Fruit fly (Drosophila melanogaster) whole organism, pupa: Measurements from ENCODE around the gene bnl.
A peak's percentile ranks its signal among the peaks of the same experiment; 100 is the strongest.

Experiments
- CG10348 ChIP-seq: fragments of 200-800 bp; sonication (Bioruptor generic); IDR thresholded peaks from 2 replicates; pipeline ENCODE4 v1.3.6; 2022; ENCODE audit warnings: missing biosample characterization, missing genetic modification characterization
- CG12605 ChIP-seq: fragments of 200-800 bp; sonication (Bioruptor generic); IDR thresholded peaks from 2 replicates; pipeline ENCODE4 v1.3.6; 2022; ENCODE audit warnings: missing biosample characterization, missing genetic modification characterization
- CG13204 ChIP-seq: fragments of 200-800 bp; sonication (Bioruptor generic); optimal IDR thresholded peaks from 2 replicates; lab custom pipeline; 2018; ENCODE audit warnings: missing biosample characterization, mild to moderate bottlenecking, missing genetic modification characterization, moderate library complexity
- CG14655 ChIP-seq: fragments of 200-800 bp; sonication (Bioruptor generic); optimal IDR thresholded peaks from 3 replicates; lab custom pipeline; 2017; ENCODE audit warnings: mild to moderate bottlenecking, missing biosample characterization, missing genetic modification reagents, missing genetic modification characterization
- CG15710 ChIP-seq: fragments of 200-800 bp; sonication (Bioruptor generic); optimal IDR thresholded peaks from 2 replicates; lab custom pipeline; 2018; ENCODE audit warnings: missing biosample characterization, mild to moderate bottlenecking, missing genetic modification characterization, moderate library complexity
- CG17806 ChIP-seq: fragments of 200-800 bp; sonication (Bioruptor generic); optimal IDR thresholded peaks from 2 replicates; lab custom pipeline; 2018; ENCODE audit warnings: missing biosample characterization, mild to moderate bottlenecking, missing genetic modification characterization, moderate library complexity
- CG32121 ChIP-seq: fragments of 200-800 bp; sonication (Bioruptor generic); IDR thresholded peaks from 2 replicates; pipeline ENCODE4 v1.3.6; 2022; ENCODE audit warnings: missing biosample characterization, missing genetic modification characterization
- CG34367 ChIP-seq: fragments of 200-800 bp; sonication (Bioruptor generic); optimal IDR thresholded peaks from 2 replicates; lab custom pipeline; 2018; ENCODE audit warnings: missing biosample characterization, mild to moderate bottlenecking, missing genetic modification characterization
- CG4496 ChIP-seq: fragments of 200-800 bp; sonication (Bioruptor generic); IDR thresholded peaks from 3 replicates; pipeline ENCODE4 v1.3.6; 2022; ENCODE audit warnings: missing biosample characterization, missing genetic modification characterization
- CG8159 ChIP-seq: fragments of 200-800 bp; sonication (Bioruptor generic); optimal IDR thresholded peaks from 3 replicates; lab custom pipeline; 2018; ENCODE audit warnings: missing biosample characterization, mild to moderate bottlenecking, missing genetic modification characterization, moderate library complexity
- CG8301 ChIP-seq: fragments of 200-800 bp; sonication (Bioruptor generic); optimal IDR thresholded peaks from 2 replicates; lab custom pipeline; 2018; ENCODE audit warnings: missing biosample characterization, mild to moderate bottlenecking, missing genetic modification characterization
- CG9948 ChIP-seq: fragments of 200-800 bp; sonication (Bioruptor generic); optimal IDR thresholded peaks from 2 replicates; lab custom pipeline; 2018; ENCODE audit warnings: missing biosample characterization, mild to moderate bottlenecking, missing genetic modification characterization, moderate library complexity
- D1 ChIP-seq: fragments of 200-800 bp; sonication (Bioruptor generic); optimal IDR thresholded peaks from 2 replicates; lab custom pipeline; 2018; ENCODE audit warnings: missing biosample characterization, mild to moderate bottlenecking, missing genetic modification characterization, moderate library complexity
- EcR ChIP-seq: fragments of 200-800 bp; sonication (Bioruptor generic); optimal IDR thresholded peaks from 3 replicates; lab custom pipeline; 2019; ENCODE audit warnings: missing biosample characterization, missing genetic modification characterization, mild to moderate bottlenecking, moderate library complexity, missing genetic modification reagents
- Ets98B ChIP-seq: fragments of 200-800 bp; sonication (Bioruptor generic); IDR thresholded peaks from 2 replicates; pipeline ENCODE4 v1.3.6; 2022; ENCODE audit warnings: missing biosample characterization, missing genetic modification characterization
- Pif1A ChIP-seq: fragments of 200-800 bp; sonication (Bioruptor generic); optimal IDR thresholded peaks from 3 replicates; lab custom pipeline; 2016; ENCODE audit warnings: missing biosample characterization, missing genetic modification characterization
- Pif1B ChIP-seq: fragments of 200-800 bp; sonication (Bioruptor generic); optimal IDR thresholded peaks from 3 replicates; lab custom pipeline; 2016; ENCODE audit warnings: missing biosample characterization, missing genetic modification characterization
- Snoo ChIP-seq: fragments of 200-800 bp; sonication (Bioruptor generic); optimal IDR thresholded peaks from 3 replicates; lab custom pipeline; 2017; ENCODE audit warnings: missing biosample characterization, mild to moderate bottlenecking, missing genetic modification characterization, inconsistent platforms
- fd96Ca ChIP-seq: fragments of 200-800 bp; sonication (Bioruptor generic); IDR thresholded peaks from 3 replicates; pipeline ENCODE4 v1.3.6; 2022; ENCODE audit warnings: missing biosample characterization, missing genetic modification characterization
- gl ChIP-seq: fragments of 200-800 bp; sonication (Bioruptor generic); optimal IDR thresholded peaks from 2 replicates; lab custom pipeline; 2018; ENCODE audit warnings: missing biosample characterization, mild to moderate bottlenecking, missing genetic modification characterization
- rn ChIP-seq: fragments of 200-800 bp; sonication (Bioruptor generic); IDR thresholded peaks from 2 replicates; pipeline ENCODE4 v1.3.6; 2022; ENCODE audit warnings: missing biosample characterization, missing genetic modification characterization

bnl gene

DNA sequence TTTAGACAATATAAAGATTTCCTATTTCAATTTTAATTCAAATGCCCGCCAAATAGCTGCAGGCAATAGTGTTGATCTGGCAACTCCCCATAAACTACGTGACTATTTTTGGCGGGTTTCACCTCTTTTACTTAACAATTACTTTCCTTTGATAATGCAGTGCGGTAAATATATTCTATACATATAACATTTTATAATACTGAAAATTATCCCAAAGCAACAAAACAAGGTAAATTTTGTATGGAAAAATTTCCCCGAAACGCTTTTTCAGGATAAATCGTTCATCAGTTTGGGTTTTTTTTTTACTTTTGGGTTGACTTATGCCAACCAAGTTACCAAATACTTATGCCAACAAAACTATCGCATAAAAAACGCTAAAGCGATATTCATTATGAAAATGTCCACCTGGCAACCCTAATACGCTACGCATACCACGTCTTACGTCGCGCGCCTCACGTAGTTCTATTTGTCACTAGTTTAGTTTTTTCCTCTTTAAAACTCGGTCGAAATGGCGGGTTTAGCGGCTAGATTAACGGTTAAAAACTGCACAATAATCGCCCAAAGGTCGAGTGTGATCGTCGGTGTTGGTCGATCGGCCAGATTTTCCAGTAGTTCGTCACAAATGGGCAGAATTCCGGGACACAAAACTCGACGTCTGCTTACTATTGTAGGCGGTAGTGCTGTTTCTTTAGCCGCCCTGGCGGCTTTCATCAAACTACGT, 10.4 kb upstream of the bnl start, which contains the start of gene MICU3:
Gene MICU3, plus strand, starts transcription at position 442 of the 721 bp plus-strand sequence.
- TF ChIP-seq CG17806 (tag; lab: Kevin White, UChicago), result no peak
- TF ChIP-seq D1 (tag; lab: Kevin White, UChicago), result peak; percentile 53
- TF ChIP-seq CG32121 (GFP tag; lab: Robert Waterston, UW), result 0 out of 2 replicates have a peak, but pooled peaks have one; percentile 29
- no peak for TF ChIP-seq EcR
- no peak for TF ChIP-seq CG34367
- no peak; the same call in 1 of the 2 replicates for TF ChIP-seq rn (GFP tag; lab: Robert Waterston, UW)
- TF ChIP-seq CG10348 (GFP tag; lab: Robert Waterston, UW), result no peak
- TF ChIP-seq Ets98B (GFP tag; lab: Robert Waterston, UW), result peak; percentile 51; the same call in 1 of the 2 replicates
- no peak for TF ChIP-seq CG8301 (tag; lab: Kevin White, UChicago)
- TF ChIP-seq fd96Ca, result peak; percentile 53; the same call in 2 of the 3 replicates
- peak; percentile 58; the same call in 2 of the 3 replicates for TF ChIP-seq CG4496 (GFP tag; lab: Robert Waterston, UW)
- no peak for TF ChIP-seq Pif1A (GFP tag; lab: Kevin White, UChicago)

DNA sequence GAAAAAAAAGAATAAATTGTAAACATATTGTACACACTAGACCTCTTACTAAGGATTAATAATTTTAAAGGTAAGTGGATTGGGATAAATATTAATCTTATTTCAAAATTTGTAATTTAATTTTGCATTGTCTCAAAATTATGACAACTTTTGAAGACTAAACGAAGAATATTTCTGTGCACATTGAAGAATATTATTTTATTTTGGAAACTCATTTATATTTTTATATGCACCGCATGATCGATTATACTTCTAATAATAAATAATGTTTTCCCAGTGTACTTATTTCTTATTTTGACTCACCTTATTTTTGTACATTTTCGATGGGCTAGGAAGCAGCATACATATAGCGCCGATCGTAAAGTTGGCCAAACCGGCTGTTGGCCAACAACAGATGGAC, 7.3 kb upstream of the bnl start:
- TF ChIP-seq CG34367 (no peak), CG32121 (GFP tag; lab: Robert Waterston, UW) (no peak), Pif1A (GFP tag; lab: Kevin White, UChicago) (no peak), EcR (no peak), Ets98B (GFP tag; lab: Robert Waterston, UW) (no peak), CG8159 (tag; lab: Kevin White, UChicago) (no peak), CG13204 (GFP tag; lab: Kevin White, UChicago) (no peak), rn (GFP tag; lab: Robert Waterston, UW) (no peak), CG4496 (GFP tag; lab: Robert Waterston, UW) (no peak), Pif1B (GFP tag; lab: Kevin White, UChicago) (no peak), CG17806 (tag; lab: Kevin White, UChicago) (no peak), CG15710 (tag; lab: Kevin White, UChicago) (no peak), CG9948 (tag; lab: Kevin White, UChicago) (no peak), gl (tag; lab: Kevin White, UChicago) (no peak), CG8301 (tag; lab: Kevin White, UChicago) (no peak), D1 (tag; lab: Kevin White, UChicago) (no peak)
- TF ChIP-seq, all 21 proteins: peak for 0

DNA sequence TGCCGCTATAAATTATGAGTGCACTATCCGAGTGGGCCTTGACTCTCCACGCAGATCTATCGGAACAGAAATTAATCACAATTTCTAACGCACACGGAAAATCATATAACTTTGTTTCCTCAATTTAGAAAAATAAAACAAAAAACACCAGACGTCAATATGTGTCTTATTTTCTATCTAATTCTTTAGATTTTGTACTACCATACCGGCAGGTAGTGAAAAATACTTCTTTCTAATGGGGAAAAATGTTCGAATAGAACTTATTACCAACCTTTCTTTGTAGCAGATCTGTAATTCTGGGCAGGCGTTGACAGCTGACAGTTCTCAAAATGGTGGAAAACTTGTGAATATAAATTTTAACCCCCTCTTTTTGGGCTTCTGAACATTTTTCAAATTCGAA, 3.9 kb upstream of the bnl start, which contains the start of gene CG31459:
Gene CG31459, plus strand, starts transcription at position 301 of the 400 bp plus-strand sequence.
- no peak for TF ChIP-seq EcR
- no peak for TF ChIP-seq Ets98B (GFP tag; lab: Robert Waterston, UW)
- TF ChIP-seq CG15710 (tag; lab: Kevin White, UChicago), result no peak
- TF ChIP-seq CG10348 (GFP tag; lab: Robert Waterston, UW), result no peak
- TF ChIP-seq CG4496 (GFP tag; lab: Robert Waterston, UW), result no peak
- no peak for TF ChIP-seq D1 (tag; lab: Kevin White, UChicago)
- no peak for TF ChIP-seq CG32121 (GFP tag; lab: Robert Waterston, UW)
- TF ChIP-seq fd96Ca, result no peak
- no peak for TF ChIP-seq CG14655
- no peak for TF ChIP-seq CG9948 (tag; lab: Kevin White, UChicago)
- no peak for TF ChIP-seq CG13204 (GFP tag; lab: Kevin White, UChicago)
- TF ChIP-seq CG8301 (tag; lab: Kevin White, UChicago), result no peak
- TF ChIP-seq Snoo (tag; lab: Kevin White, UChicago), result no peak
- no peak for TF ChIP-seq CG8159 (tag; lab: Kevin White, UChicago)
- no peak for TF ChIP-seq rn (GFP tag; lab: Robert Waterston, UW)
- no peak for TF ChIP-seq gl (tag; lab: Kevin White, UChicago)
- no peak for TF ChIP-seq CG17806 (tag; lab: Kevin White, UChicago)
- no peak for TF ChIP-seq CG12605

DNA sequence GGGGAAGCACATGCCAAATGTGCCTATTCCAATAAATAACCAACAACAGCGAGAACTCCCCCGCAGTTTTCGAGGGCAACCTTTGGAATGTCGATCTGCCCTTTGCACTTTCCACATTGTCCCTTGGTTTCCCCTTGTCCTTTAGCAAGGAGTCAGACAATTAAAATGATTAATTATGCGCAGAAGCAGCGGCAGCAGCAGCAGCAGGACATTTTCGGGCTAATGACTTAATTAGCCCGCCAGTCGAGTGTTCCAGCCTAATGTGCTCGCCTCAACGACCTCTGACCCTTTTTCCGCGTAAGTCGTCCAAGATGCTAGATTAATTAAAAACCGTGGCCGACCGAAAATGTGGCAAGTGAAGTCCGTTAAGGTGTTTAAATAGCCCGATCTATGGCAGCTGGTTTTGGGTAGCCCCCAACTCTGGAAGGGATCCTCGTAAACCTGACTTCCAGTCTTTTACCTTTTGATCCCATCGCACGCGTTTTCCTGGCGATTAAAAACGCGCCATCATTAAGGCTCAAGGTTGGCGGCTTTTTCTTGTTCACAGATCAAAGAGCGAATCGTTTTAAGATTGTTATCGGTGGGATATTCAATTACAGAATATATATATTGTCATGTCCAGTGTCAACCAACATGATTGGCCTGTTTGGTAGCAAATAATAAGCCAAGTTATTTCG, 2.4 kb upstream of the bnl start:
- no peak for TF ChIP-seq CG12605
- no peak for TF ChIP-seq CG8301 (tag; lab: Kevin White, UChicago)
- no peak for TF ChIP-seq EcR
- no peak for TF ChIP-seq CG34367
- TF ChIP-seq gl (tag; lab: Kevin White, UChicago), result no peak

DNA sequence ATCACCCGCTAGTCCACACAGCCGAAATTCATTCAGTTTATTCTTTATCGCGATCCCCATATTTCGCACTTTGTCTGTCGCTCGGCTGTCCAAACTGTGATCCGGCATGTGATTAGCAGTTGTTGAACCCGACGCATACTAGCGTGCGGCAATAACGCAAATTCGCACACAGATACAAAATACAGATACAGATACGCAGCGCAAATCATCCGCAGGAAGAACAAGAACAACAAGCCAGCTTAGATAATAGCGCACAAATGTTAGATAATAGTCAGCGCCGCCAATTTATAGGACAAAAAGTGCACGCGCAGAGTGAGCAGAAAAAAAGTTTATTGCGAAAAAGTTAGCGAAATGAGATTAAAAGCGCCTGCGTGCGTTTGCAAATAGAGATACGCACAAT, 1.6 kb downstream of the bnl start:
- TF ChIP-seq fd96Ca (no peak), Ets98B (GFP tag; lab: Robert Waterston, UW) (no peak), rn (GFP tag; lab: Robert Waterston, UW) (no peak), EcR (no peak), Pif1B (GFP tag; lab: Kevin White, UChicago) (no peak), CG15710 (tag; lab: Kevin White, UChicago) (no peak), CG10348 (GFP tag; lab: Robert Waterston, UW) (no peak), CG13204 (GFP tag; lab: Kevin White, UChicago) (no peak), CG8301 (tag; lab: Kevin White, UChicago) (no peak), CG9948 (tag; lab: Kevin White, UChicago) (no peak), D1 (tag; lab: Kevin White, UChicago) (no peak), CG8159 (tag; lab: Kevin White, UChicago) (no peak), gl (tag; lab: Kevin White, UChicago) (no peak), CG12605 (no peak), Pif1A (GFP tag; lab: Kevin White, UChicago) (no peak), CG34367 (no peak), CG32121 (GFP tag; lab: Robert Waterston, UW) (no peak), Snoo (tag; lab: Kevin White, UChicago) (no peak), CG17806 (tag; lab: Kevin White, UChicago) (no peak), CG4496 (GFP tag; lab: Robert Waterston, UW) (no peak)
- TF ChIP-seq, all 21 proteins: peak for 0
